Worm (Caenorhabditis elegans) whole organism, L1 larva: ENCODE results near the gene B0024.3.

Source experiments
- ama-1 ChIP-seq: fragments of 150-350 bp; optimal IDR thresholded peaks from 2 replicates; lab custom pipeline; 2014
- fkh-10 ChIP-seq: sonication (generic microtip); optimal IDR thresholded peaks from 2 replicates; lab custom pipeline; 2017; ENCODE audit warnings: missing biosample characterization, missing genetic modification reagents, missing genetic modification characterization
- unc-62 ChIP-seq: fragments of 150-350 bp; optimal IDR thresholded peaks from 2 replicates; lab custom pipeline; 2014; ENCODE audit warnings: missing biosample characterization, missing genetic modification reagents, missing genetic modification characterization

ce11 chrV:10245615-10246014 lies 41.7 kb upstream of the B0024.3 start:
- TF ChIP-seq fkh-10 (GFP tag; lab: Kevin White, UChicago) (no peak), ama-1 (lab: Kevin White, UChicago) (no peak), unc-62 (GFP tag; lab: Kevin White, UChicago) (no peak)
